Worm (Caenorhabditis elegans) whole organism, L4 larva: Measurements from ENCODE around the gene dre-1.
A peak's percentile ranks its signal among the peaks of the same experiment; 100 is the strongest.

Source experiments
- R02D3.7 ChIP-seq: fragments of 150-350 bp; sonication (generic microtip); optimal IDR thresholded peaks from 3 replicates; lab custom pipeline; 2014; ENCODE audit warnings: missing biosample characterization, missing genetic modification characterization
- Y48G9A.11 ChIP-seq: fragments of 200-800 bp; sonication (Bioruptor generic); IDR thresholded peaks from 2 replicates; pipeline ENCODE4 v1.3.6; 2022; ENCODE audit warnings: missing genetic modification reagents, missing genetic modification characterization, missing compliant biosample characterization
- ama-1 ChIP-seq: fragments of 150-350 bp; optimal IDR thresholded peaks from 2 replicates; lab custom pipeline; 2014; ENCODE audit warnings: inconsistent platforms, mixed read lengths
- attf-4 ChIP-seq: sonication (generic microtip); optimal IDR thresholded peaks from 3 replicates; lab custom pipeline; 2017; ENCODE audit warnings: missing biosample characterization, missing genetic modification characterization
- hlh-30 ChIP-seq: sonication (generic microtip); optimal IDR thresholded peaks from 2 replicates; lab custom pipeline; 2017; ENCODE audit warnings: antibody characterized with exemption, mild to moderate bottlenecking, missing genetic modification characterization, missing compliant biosample characterization; ENCODE audit not compliant: insufficient read depth
- jun-1 ChIP-seq: fragments of 150-350 bp; optimal IDR thresholded peaks from 2 replicates; lab custom pipeline; 2014; ENCODE audit warnings: missing biosample characterization, missing genetic modification reagents, missing genetic modification characterization
- nhr-102 ChIP-seq: sonication (generic microtip); optimal IDR thresholded peaks from 2 replicates; lab custom pipeline; 2016; ENCODE audit warnings: mild to moderate bottlenecking, missing genetic modification characterization, moderate library complexity, missing compliant biosample characterization
- nhr-237 ChIP-seq: sonication (generic microtip); optimal IDR thresholded peaks from 2 replicates; lab custom pipeline; 2017; ENCODE audit warnings: missing biosample characterization, missing genetic modification characterization
- nhr-28 ChIP-seq: fragments of 150-350 bp; optimal IDR thresholded peaks from 2 replicates; lab custom pipeline; 2014; ENCODE audit warnings: missing biosample characterization, missing genetic modification characterization
- pha-4 ChIP-seq, 2 experiments: fragments of 150-350 bp in 1 of 2; fragments of 200-800 bp in 1 of 2; sonication (Bioruptor generic) in 1 of 2; IDR thresholded peaks in 1 of 2; optimal IDR thresholded peaks in 1 of 2; 2 replicates each; pipeline versions ENCODE4 v1.3.6 to Lab custom; 2014 to 2022; ENCODE audit warnings: missing genetic modification characterization in 2 of 2, missing genetic modification reagents in 2 of 2, missing biosample characterization in 1 of 2, missing compliant biosample characterization in 1 of 2
- saeg-2 ChIP-seq: fragments of 200-800 bp; sonication (Bioruptor generic); IDR thresholded peaks from 2 replicates; pipeline ENCODE4 v1.3.6; 2022; ENCODE audit warnings: missing genetic modification reagents, missing genetic modification characterization, missing compliant biosample characterization
- skn-1 ChIP-seq: fragments of 150-350 bp; optimal IDR thresholded peaks from 2 replicates; lab custom pipeline; 2014; ENCODE audit warnings: missing biosample characterization, missing genetic modification characterization
- snpc-4 ChIP-seq: fragments of 150-350 bp; optimal IDR thresholded peaks from 2 replicates; lab custom pipeline; 2014; ENCODE audit warnings: missing biosample characterization, missing genetic modification characterization
- unc-62 ChIP-seq, 3 experiments: fragments of 150-350 bp in 1 of 3; sonication (generic microtip); optimal IDR thresholded peaks in 2 of 3; peaks in 1 of 3; 1 replicate in 1 of 3; 2 replicates in 2 of 3; lab custom pipeline; 2014 to 2017; ENCODE audit warnings: missing biosample characterization in 3 of 3, missing genetic modification characterization in 3 of 3, missing genetic modification reagents in 3 of 3, missing genotype in 1 of 3

ce11 chrV:6516491-6517304, 29.6 kb downstream of the dre-1 start, which contains the start of gene mdh-1:
- TF ChIP-seq pha-4 (GFP tag; IDR thresholded peaks at IDR 0.05; lab: Robert Waterston, UW) (no peak), pha-4 (tag; optimal IDR thresholded peaks at IDR 0.05; lab: Kevin White, UChicago) (no peak), ama-1 (lab: Kevin White, UChicago) (no peak), snpc-4 (no peak), nhr-28 (tag; lab: Kevin White, UChicago) (peak; percentile 33), nhr-237 (tag; lab: Kevin White, UChicago) (no peak), skn-1 (tag; lab: Kevin White, UChicago) (no peak), nhr-102 (tag; lab: Kevin White, UChicago) (no peak), R02D3.7 (tag; lab: Kevin White, UChicago) (no peak), Y48G9A.11 (GFP tag; lab: Robert Waterston, UW) (no peak), attf-4 (no peak), hlh-30 (no peak), unc-62 (GFP tag; optimal IDR thresholded peaks at IDR 0.05 in 1 of 2; lab: Kevin White, UChicago) (peak in 1 of 2 experiments; percentile 97), unc-62 (tag; optimal IDR thresholded peaks at IDR 0.05; lab: Kevin White, UChicago) (no peak), jun-1 (tag; lab: Kevin White, UChicago) (no peak), saeg-2 (no peak)
